Worm (Caenorhabditis elegans) whole organism, late embryonic: ENCODE data around the gene H38K22.9.

Experiments used
- C08G9.2 ChIP-seq: sonication (generic microtip); optimal IDR thresholded peaks from 2 replicates; lab custom pipeline; 2016; ENCODE audit warnings: mild to moderate bottlenecking, missing genetic modification characterization, moderate library complexity, missing compliant biosample characterization
- C38D4.7 ChIP-seq: fragments of 200-800 bp; sonication (Bioruptor generic); optimal IDR thresholded peaks from 2 replicates; lab custom pipeline; 2018; ENCODE audit warnings: mild to moderate bottlenecking, missing genetic modification characterization, moderate library complexity, missing compliant biosample characterization
- F13H6.1 ChIP-seq: sonication (generic microtip); optimal IDR thresholded peaks from 2 replicates; lab custom pipeline; 2016; ENCODE audit warnings: missing genetic modification characterization, missing compliant biosample characterization
- Y22D7AL.16 ChIP-seq: sonication (generic microtip); optimal IDR thresholded peaks from 2 replicates; lab custom pipeline; 2016; ENCODE audit warnings: missing genetic modification characterization, missing compliant biosample characterization
- ama-1 ChIP-seq: fragments of 150-350 bp; optimal IDR thresholded peaks from 2 replicates; lab custom pipeline; 2014
- ceh-14 ChIP-seq: sonication (generic microtip); optimal IDR thresholded peaks from 2 replicates; lab custom pipeline; 2016; ENCODE audit warnings: missing genotype, missing genetic modification characterization, missing compliant biosample characterization
- ceh-18 ChIP-seq: sonication (generic microtip); optimal IDR thresholded peaks from 2 replicates; lab custom pipeline; 2016; ENCODE audit warnings: missing genetic modification characterization, missing compliant biosample characterization
- ceh-2 ChIP-seq: sonication (generic microtip); optimal IDR thresholded peaks from 2 replicates; lab custom pipeline; 2016; ENCODE audit warnings: missing genotype, missing genetic modification characterization, missing compliant biosample characterization
- ceh-34 ChIP-seq: sonication (generic microtip); optimal IDR thresholded peaks from 2 replicates; lab custom pipeline; 2016; ENCODE audit warnings: mild to moderate bottlenecking, missing genetic modification characterization, missing compliant biosample characterization
- ceh-48 ChIP-seq: sonication (generic microtip); optimal IDR thresholded peaks from 2 replicates; lab custom pipeline; 2016; ENCODE audit warnings: missing genetic modification characterization, inconsistent platforms, missing compliant biosample characterization
- ceh-6 ChIP-seq: fragments of 200-800 bp; sonication (Bioruptor generic); optimal IDR thresholded peaks from 2 replicates; lab custom pipeline; 2018; ENCODE audit warnings: mild to moderate bottlenecking, missing genetic modification characterization, missing compliant biosample characterization
- ceh-9 ChIP-seq: sonication (generic microtip); optimal IDR thresholded peaks from 2 replicates; lab custom pipeline; 2016; ENCODE audit warnings: mild to moderate bottlenecking, missing genetic modification characterization, inconsistent platforms, missing compliant biosample characterization
- elt-2 ChIP-seq: sonication (generic microtip); optimal IDR thresholded peaks from 2 replicates; lab custom pipeline; 2016; ENCODE audit warnings: missing genetic modification reagents, missing genetic modification characterization, missing compliant biosample characterization
- elt-4 ChIP-seq: sonication (generic microtip); optimal IDR thresholded peaks from 2 replicates; lab custom pipeline; 2016; ENCODE audit warnings: missing genetic modification characterization, missing compliant biosample characterization
- fax-1 ChIP-seq: sonication (generic microtip); optimal IDR thresholded peaks from 2 replicates; lab custom pipeline; 2016; ENCODE audit warnings: missing genotype, missing genetic modification characterization, missing compliant biosample characterization
- fkh-10 ChIP-seq: fragments of 150-350 bp; optimal IDR thresholded peaks from 2 replicates; lab custom pipeline; 2014; ENCODE audit warnings: missing biosample characterization, missing genetic modification reagents, missing genetic modification characterization
- gmeb-2 ChIP-seq: sonication (generic microtip); optimal IDR thresholded peaks from 2 replicates; lab custom pipeline; 2016; ENCODE audit warnings: missing genetic modification characterization, inconsistent platforms, missing compliant biosample characterization
- hlh-15 ChIP-seq: sonication (generic microtip); optimal IDR thresholded peaks from 2 replicates; lab custom pipeline; 2016; ENCODE audit warnings: missing genetic modification characterization, missing compliant biosample characterization
- hlh-8 ChIP-seq: sonication (generic microtip); optimal IDR thresholded peaks from 2 replicates; lab custom pipeline; 2016; ENCODE audit warnings: missing genotype, missing genetic modification characterization, missing compliant biosample characterization
- lin-11 ChIP-seq: fragments of 200-800 bp; sonication (Bioruptor generic); optimal IDR thresholded peaks from 2 replicates; lab custom pipeline; 2018; ENCODE audit warnings: mild to moderate bottlenecking, missing genetic modification characterization, missing compliant biosample characterization
- nfya-1 ChIP-seq: sonication (generic microtip); optimal IDR thresholded peaks from 2 replicates; lab custom pipeline; 2017; ENCODE audit warnings: missing genetic modification characterization, mild to moderate bottlenecking, missing compliant biosample characterization, antibody characterized with exemption, moderate library complexity
- nhr-232 ChIP-seq: sonication (generic microtip); optimal IDR thresholded peaks from 2 replicates; lab custom pipeline; 2016; ENCODE audit warnings: missing genetic modification characterization, missing compliant biosample characterization
- npax-4 ChIP-seq: sonication (generic microtip); optimal IDR thresholded peaks from 2 replicates; lab custom pipeline; 2016; ENCODE audit warnings: missing genetic modification characterization, missing compliant biosample characterization
- odd-2 ChIP-seq: sonication (generic microtip); optimal IDR thresholded peaks from 2 replicates; lab custom pipeline; 2017; ENCODE audit warnings: antibody characterized with exemption, mild to moderate bottlenecking, missing genetic modification characterization, missing compliant biosample characterization
- pat-9 ChIP-seq: fragments of 200-800 bp; sonication (Bioruptor generic); optimal IDR thresholded peaks from 2 replicates; lab custom pipeline; 2018; ENCODE audit warnings: mild to moderate bottlenecking, missing genetic modification characterization, moderate library complexity, missing compliant biosample characterization
- pha-2 ChIP-seq: sonication (generic microtip); optimal IDR thresholded peaks from 2 replicates; lab custom pipeline; 2017; ENCODE audit warnings: mild to moderate bottlenecking, missing genetic modification characterization, missing compliant biosample characterization
- pqm-1 ChIP-seq: sonication (generic microtip); optimal IDR thresholded peaks from 2 replicates; lab custom pipeline; 2016; ENCODE audit warnings: missing genetic modification characterization, missing compliant biosample characterization
- pros-1 ChIP-seq: fragments of 150-350 bp; optimal IDR thresholded peaks from 2 replicates; lab custom pipeline; 2014; ENCODE audit warnings: missing biosample characterization, missing genetic modification reagents, missing genetic modification characterization
- ref-2 ChIP-seq: sonication (generic microtip); optimal IDR thresholded peaks from 2 replicates; lab custom pipeline; 2016; ENCODE audit warnings: missing genetic modification characterization, missing compliant biosample characterization
- rnt-1 ChIP-seq: sonication (generic microtip); optimal IDR thresholded peaks from 2 replicates; lab custom pipeline; 2016; ENCODE audit warnings: missing genetic modification characterization, missing compliant biosample characterization
- sox-2 ChIP-seq: fragments of 200-800 bp; sonication (Bioruptor generic); IDR thresholded peaks from 2 replicates; pipeline ENCODE4 v1.3.6; 2022; ENCODE audit warnings: missing genetic modification reagents, missing genetic modification characterization, missing compliant biosample characterization
- sox-4 ChIP-seq: sonication (generic microtip); optimal IDR thresholded peaks from 2 replicates; lab custom pipeline; 2017; ENCODE audit warnings: mild to moderate bottlenecking, missing genetic modification characterization, inconsistent platforms, missing compliant biosample characterization
- tbx-7 ChIP-seq: sonication (generic microtip); optimal IDR thresholded peaks from 2 replicates; lab custom pipeline; 2016; ENCODE audit warnings: missing genotype, missing genetic modification characterization, missing compliant biosample characterization
- ttx-3 ChIP-seq: sonication (generic microtip); optimal IDR thresholded peaks from 2 replicates; lab custom pipeline; 2016; ENCODE audit warnings: missing genetic modification reagents, missing genetic modification characterization, missing compliant biosample characterization
- unc-3 ChIP-seq, 2 experiments: fragments of 200-800 bp in 1 of 2; sonication (Bioruptor generic) in 1 of 2; sonication (generic microtip) in 1 of 2; conservative IDR thresholded peaks in 1 of 2; optimal IDR thresholded peaks in 1 of 2; 2 replicates each; pipeline versions ENCODE4 v1.3.6 to Lab custom; 2016 to 2022; ENCODE audit warnings: missing compliant biosample characterization in 2 of 2, missing genetic modification characterization in 2 of 2, missing genetic modification reagents in 1 of 2
- unc-55 ChIP-seq: sonication (generic microtip); optimal IDR thresholded peaks from 2 replicates; lab custom pipeline; 2017; ENCODE audit warnings: missing biosample characterization, missing genetic modification reagents, missing genetic modification characterization
- unc-86 ChIP-seq: sonication (generic microtip); optimal IDR thresholded peaks from 2 replicates; lab custom pipeline; 2016; ENCODE audit warnings: missing genetic modification characterization, missing compliant biosample characterization
- zip-5 ChIP-seq: sonication (generic microtip); optimal IDR thresholded peaks from 2 replicates; lab custom pipeline; 2016; ENCODE audit warnings: missing genetic modification characterization, missing compliant biosample characterization

Gene H38K22.9

DNA sequence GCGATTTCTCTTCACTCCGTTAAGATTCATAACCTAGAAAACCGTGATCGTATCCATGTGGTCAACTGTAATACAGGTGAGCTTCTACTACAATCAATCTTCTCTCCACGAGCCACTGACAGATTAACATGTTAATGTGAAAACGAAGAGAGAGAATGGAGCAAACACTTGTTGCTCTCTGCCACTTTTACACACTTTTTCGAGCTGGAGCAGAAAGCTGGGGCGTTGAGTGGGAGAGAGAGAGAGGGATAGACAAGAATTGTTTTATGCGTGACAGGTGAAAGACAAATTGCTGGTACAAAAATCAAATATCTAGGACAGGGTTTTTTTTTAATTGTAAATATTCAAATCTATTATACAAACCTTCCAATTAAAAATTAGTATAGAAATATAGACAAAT lies 34.4 kb downstream of the H38K22.9 start:
- TF ChIP-seq nfya-1 (tag; lab: Kevin White, UChicago) (peak; percentile 22), unc-55 (peak; percentile 93), odd-2 (tag; lab: Kevin White, UChicago) (no peak), ceh-18 (peak; percentile 14), pqm-1 (tag; lab: Kevin White, UChicago) (no peak), ceh-48 (tag; lab: Kevin White, UChicago) (no peak), pat-9 (peak; percentile 30), nhr-232 (tag; lab: Kevin White, UChicago) (no peak), rnt-1 (tag; lab: Kevin White, UChicago) (peak; percentile 32)

DNA sequence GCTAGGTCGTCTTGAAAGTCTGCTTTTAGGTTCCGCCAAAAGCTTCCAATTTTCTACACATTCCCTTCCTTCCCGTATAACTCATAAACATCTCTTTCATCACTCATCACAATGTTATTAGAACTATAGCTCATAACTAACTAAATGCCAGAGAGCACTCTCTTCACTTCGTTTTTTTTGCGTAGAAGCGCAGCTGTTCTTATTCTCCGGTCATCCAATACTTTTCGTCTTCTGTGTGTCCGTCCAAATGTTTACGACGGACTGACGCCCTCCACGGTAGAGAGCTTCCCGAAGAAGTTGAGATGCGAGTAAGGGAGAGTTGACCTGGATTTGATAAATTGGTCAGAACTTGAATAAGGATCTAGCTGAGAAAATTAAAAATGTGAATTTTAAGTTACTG lies 35.2 kb downstream of the H38K22.9 start:
- TF ChIP-seq tbx-7 (no peak), sox-4 (no peak), ama-1 (lab: Kevin White, UChicago) (no peak), zip-5 (tag; lab: Kevin White, UChicago) (no peak), pha-2 (no peak), unc-86 (no peak), ceh-14 (tag; lab: Kevin White, UChicago) (no peak), pros-1 (tag; lab: Kevin White, UChicago) (no peak), unc-3 (GFP tag; conservative IDR thresholded peaks at IDR 0.05; lab: Robert Waterston, UW) (no peak), unc-3 (tag; optimal IDR thresholded peaks at IDR 0.05; lab: Kevin White, UChicago) (no peak), F13H6.1 (tag; lab: Kevin White, UChicago) (no peak), ceh-34 (tag; lab: Kevin White, UChicago) (no peak), ceh-6 (GFP tag; lab: Kevin White, UChicago) (no peak), npax-4 (no peak), elt-2 (tag; lab: Kevin White, UChicago) (no peak)
- TF ChIP-seq, all 69 proteins: peak for 0

DNA sequence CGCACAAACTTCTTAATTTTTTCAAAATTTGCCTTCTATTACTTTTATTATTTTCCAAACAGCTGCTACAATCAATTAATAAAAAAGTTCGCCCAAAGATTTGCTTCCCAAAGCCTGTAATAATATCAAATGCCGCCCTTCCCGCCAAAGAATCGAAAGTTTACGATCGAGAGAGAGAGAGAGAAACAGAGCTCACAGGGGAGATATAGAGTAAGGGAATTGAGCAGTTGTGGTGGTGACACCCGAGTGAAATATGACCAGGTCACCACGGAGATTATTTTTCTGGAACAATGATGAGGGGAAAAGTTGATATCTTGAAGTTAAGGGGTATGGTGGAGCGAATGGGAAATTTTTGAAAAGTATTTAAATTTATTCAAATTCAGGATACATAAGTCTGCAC lies 35.9 kb downstream of the H38K22.9 start:
- TF ChIP-seq unc-55, result peak; percentile 33
- TF ChIP-seq gmeb-2, result no peak

DNA sequence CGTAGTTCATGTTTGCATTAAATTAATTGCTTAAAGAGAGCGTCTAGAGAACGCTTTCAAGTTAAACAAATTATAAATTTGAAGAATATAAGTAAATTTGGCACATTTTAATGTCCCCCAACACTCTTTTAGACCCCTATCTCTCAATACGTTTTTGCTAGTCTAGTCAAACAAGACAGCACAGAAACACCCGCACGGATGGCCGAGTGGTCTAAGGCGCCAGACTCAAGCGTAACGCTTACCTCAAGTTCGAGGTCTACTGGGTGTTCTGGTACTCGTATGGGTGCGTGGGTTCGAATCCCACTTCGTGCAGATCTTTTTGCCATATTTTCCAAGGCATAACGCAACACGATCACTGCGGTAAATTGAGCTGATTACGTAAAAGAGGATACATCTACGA lies 38.4 kb downstream of the H38K22.9 start:
- peak; percentile 29 for TF ChIP-seq ref-2 (tag; lab: Kevin White, UChicago)
- no peak for TF ChIP-seq sox-2 (GFP tag; lab: Robert Waterston, UW)

ce11 chrIII:4364974-4365373 lies 41.0 kb downstream of the H38K22.9 start, which contains the start of gene ckb-1:
Gene ckb-1 (plus strand): TSS chrIII:4365274.
- TF ChIP-seq unc-55 (no peak), hlh-15 (tag; lab: Kevin White, UChicago) (no peak), Y22D7AL.16 (tag; lab: Kevin White, UChicago) (no peak), C08G9.2 (tag; lab: Kevin White, UChicago) (no peak), elt-4 (tag; lab: Kevin White, UChicago) (no peak), fax-1 (tag; lab: Kevin White, UChicago) (no peak), npax-4 (no peak), lin-11 (no peak), sox-2 (GFP tag; lab: Robert Waterston, UW) (no peak), hlh-8 (tag; lab: Kevin White, UChicago) (no peak), ref-2 (tag; lab: Kevin White, UChicago) (no peak), C38D4.7 (GFP tag; lab: Kevin White, UChicago) (no peak), ceh-18 (no peak), ttx-3 (tag; lab: Kevin White, UChicago) (no peak), ceh-9 (tag; lab: Kevin White, UChicago) (no peak), ceh-2 (tag; lab: Kevin White, UChicago) (no peak), fkh-10 (no peak)
